Worm (Caenorhabditis elegans) whole organism, dauer: ENCODE data around the gene pst-1.

Source experiments
- unc-62 ChIP-seq: sonication (generic microtip); optimal IDR thresholded peaks from 2 replicates; lab custom pipeline; 2017; ENCODE audit warnings: missing biosample characterization, missing genetic modification reagents, missing genetic modification characterization

Gene pst-1

DNA sequence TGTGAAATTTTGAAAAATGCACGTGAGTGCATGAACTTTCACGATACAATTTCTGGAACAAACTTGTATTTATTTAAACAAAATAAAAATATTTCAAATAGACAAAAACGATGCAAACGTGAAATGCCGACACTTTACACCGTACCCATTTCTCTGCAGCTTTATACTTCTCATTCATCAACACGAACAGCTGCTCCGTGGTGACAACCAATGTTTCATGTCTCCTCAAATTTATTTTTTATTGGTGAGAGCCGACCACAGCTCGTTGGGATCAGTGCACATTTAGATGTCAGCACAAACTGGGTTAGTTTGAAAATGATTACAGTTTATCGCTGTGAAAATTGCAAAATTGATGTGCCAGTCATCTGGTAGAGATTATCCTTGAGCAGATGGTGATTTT lies 52.3 kb downstream of the pst-1 start:
- TF ChIP-seq unc-62 (GFP tag; lab: Kevin White, UChicago): no peak

DNA sequence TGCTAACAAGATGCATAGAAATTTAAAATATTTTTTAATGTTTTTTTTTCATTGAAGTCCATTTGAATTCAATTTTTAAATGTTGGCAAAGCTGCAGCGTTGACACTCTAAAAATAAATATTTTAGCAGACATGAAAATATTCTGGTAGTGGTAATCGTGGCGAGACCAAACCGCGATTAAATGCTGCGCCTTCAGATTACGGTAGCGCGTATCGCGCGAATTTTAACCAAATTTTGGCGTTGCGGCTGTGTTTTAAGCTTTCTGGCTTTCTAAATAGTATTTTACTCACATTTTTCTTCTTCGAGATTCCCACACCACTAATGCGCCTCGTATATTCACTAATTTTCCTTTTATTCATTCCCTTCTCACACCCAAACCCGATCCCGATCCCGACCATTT lies 52.8 kb downstream of the pst-1 start, which contains the start of gene cpg-4:
Gene cpg-4, plus strand, starts transcription at position 303 of the 400 bp plus-strand sequence.
- no peak for TF ChIP-seq unc-62 (GFP tag; lab: Kevin White, UChicago)

DNA sequence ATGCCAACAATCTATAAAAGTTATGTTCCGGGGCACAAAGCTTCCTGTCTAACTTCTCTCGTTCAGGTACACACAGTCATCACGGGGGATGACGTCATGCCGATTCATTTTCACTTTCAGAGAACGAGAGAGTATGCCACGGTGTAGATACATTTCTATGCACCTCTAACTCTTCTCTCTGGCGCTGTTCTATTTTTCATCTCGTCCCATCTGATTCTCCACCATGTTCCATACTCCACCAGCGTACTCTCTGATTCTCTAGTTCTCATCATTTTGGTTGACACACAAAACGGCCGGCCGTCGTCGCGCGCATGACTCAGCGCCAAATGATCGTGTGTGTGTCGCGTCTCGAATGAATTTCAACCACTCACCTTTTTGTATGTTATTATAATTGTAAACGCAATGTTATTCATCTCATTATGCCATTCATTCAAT lies 57.1 kb downstream of the pst-1 start:
- TF ChIP-seq unc-62 (GFP tag; lab: Kevin White, UChicago): no peak
